Worm (Caenorhabditis elegans): ENCODE results near the gene pps-1.

The pps-1 gene

ce11 chrIV:10197317-10197867 is 35.6 kb downstream of the pps-1 start, which contains the start of gene gon-4:
gon-4 (plus strand) TSS chrIV:10197817.
- TF ChIP-seq sem-2 (GFP tag; optimal IDR thresholded peaks at IDR 0.05) (no peak), lsy-2 (tag; optimal IDR thresholded peaks at IDR 0.05) (peak; percentile 49)

- TF ChIP-seq M03D4.4 (tag; optimal IDR thresholded peaks at IDR 0.05) = no peak
Measured at ce11 chrIV:10206182-10206581, 44.4 kb downstream of the pps-1 start, which contains the start of gene K04D7.6. K04D7.6 (minus strand) TSS chrIV:10206282.

Measured in whole organism, mixed stage, embryonic.